Worm (Caenorhabditis elegans) whole organism, L1 larva: ENCODE data around the gene pqe-1.

ENCODE experiments used
- C04F5.9 ChIP-seq: sonication (generic microtip); optimal IDR thresholded peaks from 2 replicates; lab custom pipeline; 2016; ENCODE audit warnings: missing genetic modification characterization, missing compliant biosample characterization
- C16A3.4 ChIP-seq: fragments of 150-350 bp; optimal IDR thresholded peaks from 2 replicates; lab custom pipeline; 2014; ENCODE audit warnings: missing biosample characterization, missing genetic modification characterization
- Y116A8C.19 ChIP-seq: sonication (generic microtip); optimal IDR thresholded peaks from 2 replicates; lab custom pipeline; 2016; ENCODE audit warnings: missing compliant biosample characterization, missing genetic modification characterization, borderline replicate concordance
- blmp-1 ChIP-seq: fragments of 150-350 bp; optimal IDR thresholded peaks from 2 replicates; lab custom pipeline; 2014; ENCODE audit warnings: missing biosample characterization, missing genetic modification characterization
- ceh-90 ChIP-seq: sonication (generic microtip); optimal IDR thresholded peaks from 2 replicates; lab custom pipeline; 2016; ENCODE audit warnings: missing genetic modification characterization, missing compliant biosample characterization
- efl-1 ChIP-seq, 4 experiments: fragments of 150-350 bp; optimal IDR thresholded peaks in 3 of 4; peaks in 1 of 4; 1 replicate in 1 of 4; 2 replicates in 3 of 4; lab custom pipeline; 2014; ENCODE audit warnings: missing biosample characterization in 2 of 4, missing genetic modification characterization in 2 of 4, missing genetic modification reagents in 2 of 4
- efl-3 ChIP-seq: fragments of 200-800 bp; sonication (Bioruptor generic); optimal IDR thresholded peaks from 2 replicates; lab custom pipeline; 2018; ENCODE audit warnings: mild to moderate bottlenecking, missing genetic modification characterization, missing compliant biosample characterization
- egl-13 ChIP-seq: sonication (generic microtip); optimal IDR thresholded peaks from 2 replicates; lab custom pipeline; 2016; ENCODE audit warnings: missing genotype, missing genetic modification reagents, missing genetic modification characterization, missing compliant biosample characterization
- elt-2 ChIP-seq: sonication (generic microtip); optimal IDR thresholded peaks from 2 replicates; lab custom pipeline; 2016; ENCODE audit warnings: missing genetic modification characterization, mild to moderate bottlenecking, inconsistent platforms, missing compliant biosample characterization, missing genetic modification reagents
- elt-3 ChIP-seq, 6 experiments: fragments of 150-350 bp in 1 of 6; sonication (generic microtip); optimal IDR thresholded peaks; 2 replicates each; lab custom pipeline; 2017 to 2018; ENCODE audit warnings: missing biosample characterization in 6 of 6, missing genetic modification characterization in 6 of 6, inconsistent platforms in 1 of 6
- ets-5 ChIP-seq: fragments of 200-800 bp; sonication (Bioruptor generic); IDR thresholded peaks from 2 replicates; pipeline ENCODE4 v1.3.6; 2022; ENCODE audit warnings: missing genetic modification characterization, missing compliant biosample characterization
- fkh-10 ChIP-seq: sonication (generic microtip); optimal IDR thresholded peaks from 2 replicates; lab custom pipeline; 2017; ENCODE audit warnings: missing biosample characterization, missing genetic modification reagents, missing genetic modification characterization
- fkh-4 ChIP-seq: sonication (generic microtip); optimal IDR thresholded peaks from 2 replicates; lab custom pipeline; 2016; ENCODE audit warnings: missing compliant biosample characterization, missing genetic modification characterization, borderline replicate concordance
- fkh-8 ChIP-seq: sonication (generic microtip); optimal IDR thresholded peaks from 2 replicates; lab custom pipeline; 2016; ENCODE audit warnings: mild to moderate bottlenecking, missing genetic modification characterization, missing compliant biosample characterization
- grh-1 ChIP-seq: fragments of 200-800 bp; sonication (Bioruptor generic); IDR thresholded peaks from 2 replicates; pipeline ENCODE4 v1.3.6; 2022; ENCODE audit warnings: missing genetic modification reagents, missing genetic modification characterization, missing compliant biosample characterization
- isw-1 ChIP-seq: fragments of 200-800 bp; sonication (Bioruptor generic); IDR thresholded peaks from 2 replicates; pipeline ENCODE4 v1.3.6; 2022; ENCODE audit warnings: missing genetic modification characterization, missing compliant biosample characterization
- jun-1 ChIP-seq: fragments of 150-350 bp; optimal IDR thresholded peaks from 2 replicates; lab custom pipeline; 2014; ENCODE audit warnings: missing biosample characterization, missing genetic modification reagents, missing genetic modification characterization
- lin-13 ChIP-seq: fragments of 150-350 bp; optimal IDR thresholded peaks from 2 replicates; lab custom pipeline; 2014; ENCODE audit warnings: missing biosample characterization, missing genetic modification reagents, missing genetic modification characterization
- lin-14 ChIP-seq: fragments of 200-800 bp; sonication (Bioruptor generic); optimal IDR thresholded peaks from 2 replicates; lab custom pipeline; 2018; ENCODE audit warnings: mild to moderate bottlenecking, missing genetic modification characterization, moderate library complexity, missing compliant biosample characterization
- lin-35 ChIP-seq, 2 experiments: fragments of 150-350 bp; optimal IDR thresholded peaks; 2 replicates each; lab custom pipeline; 2014; ENCODE audit warnings: missing biosample characterization in 2 of 2, missing genetic modification characterization in 2 of 2, missing genetic modification reagents in 2 of 2
- lin-39 ChIP-seq: fragments of 150-350 bp; optimal IDR thresholded peaks from 2 replicates; lab custom pipeline; 2014; ENCODE audit warnings: missing biosample characterization, missing genetic modification reagents, missing genetic modification characterization
- mdl-1 ChIP-seq, 2 experiments: fragments of 150-350 bp; optimal IDR thresholded peaks; 2 replicates each; lab custom pipeline; 2014 to 2017; ENCODE audit warnings: missing biosample characterization in 2 of 2, missing genetic modification characterization in 2 of 2, inconsistent platforms in 1 of 2
- mef-2 ChIP-seq: fragments of 150-350 bp; optimal IDR thresholded peaks from 2 replicates; lab custom pipeline; 2014; ENCODE audit warnings: missing biosample characterization, missing genetic modification characterization
- nhr-11 ChIP-seq: fragments of 150-350 bp; optimal IDR thresholded peaks from 2 replicates; lab custom pipeline; 2014; ENCODE audit warnings: missing biosample characterization, missing genetic modification characterization
- nhr-19 ChIP-seq: fragments of 200-800 bp; sonication (Bioruptor generic); conservative IDR thresholded peaks from 2 replicates; pipeline ENCODE4 v1.3.6; 2022; ENCODE audit warnings: missing genetic modification characterization, missing compliant biosample characterization
- nhr-20 ChIP-seq: sonication (generic microtip); optimal IDR thresholded peaks from 2 replicates; lab custom pipeline; 2016; ENCODE audit warnings: mild to moderate bottlenecking, missing genetic modification characterization, missing compliant biosample characterization
- nhr-28 ChIP-seq: fragments of 150-350 bp; optimal IDR thresholded peaks from 2 replicates; lab custom pipeline; 2014; ENCODE audit warnings: missing biosample characterization, missing genetic modification characterization
- nhr-77 ChIP-seq: fragments of 150-350 bp; optimal IDR thresholded peaks from 2 replicates; lab custom pipeline; 2014; ENCODE audit warnings: missing biosample characterization, missing genetic modification characterization
- pag-3 ChIP-seq: sonication (generic microtip); optimal IDR thresholded peaks from 2 replicates; lab custom pipeline; 2017; ENCODE audit warnings: missing genetic modification characterization, mild to moderate bottlenecking, missing compliant biosample characterization, antibody characterized with exemption, borderline replicate concordance; ENCODE audit not compliant: insufficient read depth
- pax-3 ChIP-seq: fragments of 200-800 bp; sonication (Bioruptor generic); optimal IDR thresholded peaks from 2 replicates; lab custom pipeline; 2018; ENCODE audit warnings: mild to moderate bottlenecking, missing genetic modification characterization, moderate library complexity, missing compliant biosample characterization
- pqm-1 ChIP-seq: sonication (generic microtip); optimal IDR thresholded peaks from 3 replicates; lab custom pipeline; 2017; ENCODE audit warnings: missing biosample characterization, missing genetic modification characterization
- rnt-1 ChIP-seq: sonication (generic microtip); optimal IDR thresholded peaks from 2 replicates; lab custom pipeline; 2016; ENCODE audit warnings: mild to moderate bottlenecking, missing genetic modification characterization, moderate library complexity, missing compliant biosample characterization
- skn-1 ChIP-seq: fragments of 150-350 bp; optimal IDR thresholded peaks from 2 replicates; lab custom pipeline; 2014; ENCODE audit warnings: missing biosample characterization, missing genetic modification characterization
- snu-23 ChIP-seq: sonication (generic microtip); optimal IDR thresholded peaks from 2 replicates; lab custom pipeline; 2016; ENCODE audit warnings: missing genetic modification characterization, missing compliant biosample characterization
- sptf-1 ChIP-seq: fragments of 150-350 bp; optimal IDR thresholded peaks from 2 replicates; lab custom pipeline; 2014; ENCODE audit warnings: missing biosample characterization, missing genetic modification characterization
- sup-37 ChIP-seq: fragments of 200-800 bp; sonication (Bioruptor generic); optimal IDR thresholded peaks from 2 replicates; lab custom pipeline; 2018; ENCODE audit warnings: mild to moderate bottlenecking, missing genetic modification characterization, missing compliant biosample characterization
- swsn-7 ChIP-seq: sonication (generic microtip); optimal IDR thresholded peaks from 2 replicates; lab custom pipeline; 2016; ENCODE audit warnings: missing genetic modification characterization, missing compliant biosample characterization
- unc-130 ChIP-seq: fragments of 150-350 bp; optimal IDR thresholded peaks from 2 replicates; lab custom pipeline; 2017; ENCODE audit warnings: missing biosample characterization, missing genetic modification characterization, inconsistent platforms
- unc-98 ChIP-seq: fragments of 200-800 bp; sonication (Bioruptor generic); IDR thresholded peaks from 2 replicates; pipeline ENCODE4 v1.3.6; 2022; ENCODE audit warnings: missing genetic modification characterization, missing compliant biosample characterization
- vab-15 ChIP-seq: sonication (generic microtip); optimal IDR thresholded peaks from 2 replicates; lab custom pipeline; 2017; ENCODE audit warnings: missing genotype, mild to moderate bottlenecking, missing genetic modification characterization, missing compliant biosample characterization
- xbp-1 ChIP-seq: sonication (generic microtip); optimal IDR thresholded peaks from 2 replicates; lab custom pipeline; 2016; ENCODE audit warnings: missing genetic modification characterization, missing compliant biosample characterization
- zag-1 ChIP-seq: fragments of 150-350 bp; optimal IDR thresholded peaks from 2 replicates; lab custom pipeline; 2014; ENCODE audit warnings: missing biosample characterization, missing genetic modification characterization
- ztf-11 ChIP-seq, 2 experiments: sonication (generic microtip); optimal IDR thresholded peaks; 2 replicates each; lab custom pipeline; 2016 to 2017; ENCODE audit warnings: missing genetic modification characterization in 2 of 2, missing biosample characterization in 1 of 2, missing compliant biosample characterization in 1 of 2

The pqe-1 gene

DNA sequence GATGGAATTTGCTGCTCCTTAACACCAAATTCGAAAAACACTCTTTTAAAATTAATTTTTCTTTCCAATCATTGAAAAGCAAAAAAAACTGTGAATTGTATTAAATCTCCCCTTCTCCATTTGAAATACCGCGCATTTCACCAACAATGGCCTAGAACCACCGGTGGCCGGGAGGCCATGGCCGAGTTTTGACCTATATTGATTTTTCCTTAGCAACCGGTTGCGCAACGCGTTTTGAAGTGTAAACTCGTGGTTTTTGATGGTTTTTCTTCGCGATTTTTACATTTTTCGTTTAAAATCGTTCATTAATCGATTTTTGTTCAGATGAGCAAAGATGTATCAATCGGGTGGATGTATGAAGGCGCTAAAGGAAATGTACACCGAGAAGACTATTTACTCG is 2.8 kb upstream of the pqe-1 start, which contains the start of gene mog-3 (continued):
- TF ChIP-seq ztf-11 (tag; optimal IDR thresholded peaks at IDR 0.05; lab: Kevin White, UChicago) (peak in 1 of 2 experiments; percentile 80), unc-130 (no peak), lin-14 (GFP tag; lab: Kevin White, UChicago) (peak; percentile 58), skn-1 (tag; lab: Kevin White, UChicago) (peak; percentile 53), swsn-7 (tag; lab: Kevin White, UChicago) (peak; percentile 65), Y116A8C.19 (tag; lab: Kevin White, UChicago) (peak; percentile 30), xbp-1 (tag; lab: Kevin White, UChicago) (peak; percentile 69), pax-3 (peak; percentile 77), sup-37 (GFP tag; lab: Kevin White, UChicago) (no peak), elt-3 (tag; optimal IDR thresholded peaks at IDR 0.05; lab: Kevin White, UChicago) (no peak), unc-98 (peak; percentile 66; the same call in 1 of the 2 replicates), egl-13 (tag; lab: Kevin White, UChicago) (peak; percentile 74), ets-5 (GFP tag; lab: Robert Waterston, UW) (no peak), C16A3.4 (tag; lab: Kevin White, UChicago) (peak; percentile 40), efl-3 (GFP tag; lab: Kevin White, UChicago) (peak; percentile 49), mdl-1 (tag; optimal IDR thresholded peaks at IDR 0.05; lab: Kevin White, UChicago) (peak in 1 of 2 experiments; percentile 32), isw-1 (GFP tag; lab: Robert Waterston, UW) (peak; percentile 65), rnt-1 (tag; lab: Kevin White, UChicago) (peak; percentile 98), lin-39 (tag; lab: Kevin White, UChicago) (peak; percentile 27), pqm-1 (no peak), snu-23 (GFP tag; lab: Kevin White, UChicago) (peak; percentile 73), nhr-19 (GFP tag; lab: Robert Waterston, UW) (peak; percentile 69), lin-13 (GFP tag; lab: Kevin White, UChicago) (peak; percentile 29), fkh-8 (tag; lab: Kevin White, UChicago) (peak; percentile 74), mef-2 (tag; lab: Kevin White, UChicago) (no peak), nhr-20 (tag; lab: Kevin White, UChicago) (peak; percentile 69), nhr-77 (tag; lab: Kevin White, UChicago) (no peak), nhr-11 (tag; lab: Kevin White, UChicago) (no peak), vab-15 (tag; lab: Kevin White, UChicago) (peak; percentile 55), lin-35 (GFP tag; optimal IDR thresholded peaks at IDR 0.05; lab: Kevin White, UChicago) (peak; percentile 91 to 96), jun-1 (tag; lab: Kevin White, UChicago) (no peak), pag-3 (tag; lab: Kevin White, UChicago) (peak; percentile 55), sptf-1 (tag; lab: Kevin White, UChicago) (no peak), grh-1 (no peak), blmp-1 (tag; lab: Kevin White, UChicago) (peak; percentile 47)

DNA sequence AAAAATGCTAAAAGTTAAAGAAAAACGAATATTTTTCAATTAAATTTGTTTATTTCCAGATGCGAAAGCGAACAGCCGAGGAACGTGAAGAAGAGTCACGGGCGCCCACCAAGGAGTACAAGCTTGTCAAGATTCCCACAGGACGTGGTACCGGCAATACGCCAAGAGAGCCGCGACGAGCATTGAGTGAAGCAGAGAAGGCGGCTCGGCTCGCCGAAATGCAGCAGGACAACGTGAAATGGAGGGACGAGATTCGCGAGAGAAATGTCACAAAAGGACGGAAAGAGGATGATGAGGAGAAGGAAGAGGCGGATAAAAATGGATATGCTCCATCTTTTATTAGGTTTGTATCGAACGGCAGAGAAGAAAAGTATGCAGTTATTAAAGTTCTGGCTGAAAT is 637 bp upstream of the pqe-1 start:
- TF ChIP-seq zag-1 (tag; lab: Kevin White, UChicago) (no peak), efl-1 (optimal IDR thresholded peaks at IDR 0.05; lab: Kevin White, UChicago) (no peak), efl-1 (GFP tag; optimal IDR thresholded peaks at IDR 0.05 in 1 of 2; lab: Kevin White, UChicago) (peak in 1 of 2 experiments; percentile 89)

DNA sequence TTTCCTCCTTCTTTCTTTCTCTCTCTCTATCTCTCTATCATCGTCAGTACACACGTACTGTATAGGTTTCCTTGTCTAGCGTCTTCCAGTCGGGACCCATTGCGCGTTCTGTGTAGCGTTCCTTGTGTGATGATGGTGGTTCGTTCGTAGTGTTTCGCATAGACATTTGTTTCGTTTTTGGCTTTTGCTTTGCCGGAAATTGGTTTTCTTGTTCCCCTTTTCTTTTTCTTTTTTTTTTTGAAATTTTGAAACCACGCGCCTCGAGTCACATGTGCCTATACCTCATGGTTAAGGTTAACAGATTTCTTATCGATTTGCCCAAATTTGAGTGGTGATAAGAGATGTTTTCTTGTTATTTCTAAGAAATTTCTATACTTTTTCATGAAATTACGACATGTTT is 7.6 kb downstream of the pqe-1 start:
- no peak for TF ChIP-seq C04F5.9 (tag; lab: Kevin White, UChicago)
- peak; percentile 27 for TF ChIP-seq elt-2 (tag; lab: Kevin White, UChicago)
- 0 out of 2 replicates have a peak, but pooled peaks have one; percentile 16 for TF ChIP-seq nhr-19 (GFP tag; lab: Robert Waterston, UW)
- TF ChIP-seq fkh-4 (tag; lab: Kevin White, UChicago): no peak
- TF ChIP-seq nhr-28 (tag; lab: Kevin White, UChicago): no peak
- no peak for TF ChIP-seq efl-1 (optimal IDR thresholded peaks at IDR 0.05; lab: Kevin White, UChicago)
- TF ChIP-seq efl-1 (GFP tag; optimal IDR thresholded peaks at IDR 0.05 in 1 of 2; lab: Kevin White, UChicago): peak in 1 of 2 experiments; percentile 94
- peak in 1 of 2 experiments; percentile 35 for TF ChIP-seq lin-35 (GFP tag; optimal IDR thresholded peaks at IDR 0.05; lab: Kevin White, UChicago)
- TF ChIP-seq lin-39 (tag; lab: Kevin White, UChicago): no peak
- TF ChIP-seq fkh-10 (GFP tag; lab: Kevin White, UChicago): no peak
- TF ChIP-seq nhr-20 (tag; lab: Kevin White, UChicago): no peak
- TF ChIP-seq ceh-90 (tag; lab: Kevin White, UChicago): no peak
- TF ChIP-seq rnt-1 (tag; lab: Kevin White, UChicago): no peak
- TF ChIP-seq mdl-1 (tag; optimal IDR thresholded peaks at IDR 0.05; lab: Kevin White, UChicago): peak in 1 of 2 experiments; percentile 21
- TF ChIP-seq, all 84 proteins: peak for 5
